Fruit fly (Drosophila melanogaster): ENCODE results near the gene CecC.

CecC gene

dm6 chr3R:30200091-30200698 lies 16.1 kb upstream of the CecC start (continued):
- TF ChIP-seq hkb (optimal IDR thresholded peaks at IDR 0.05) (no peak), hkb (GFP tag; IDR thresholded peaks at IDR 0.05) (peak; percentile 29; the same call in 1 of the 2 replicates), CG4328 (GFP tag; optimal IDR thresholded peaks at IDR 0.05) (no peak), Med (GFP tag) (peak; percentile 78), Xbp1 (GFP tag; optimal IDR thresholded peaks at IDR 0.05) (peak; percentile 11), prd (optimal IDR thresholded peaks at IDR 0.05) (no peak), prd (GFP tag; IDR thresholded peaks at IDR 0.05) (no peak), CG12769 (tag; optimal IDR thresholded peaks at IDR 0.05) (peak; percentile 96), CG11504 (tag; optimal IDR thresholded peaks at IDR 0.05) (peak; percentile 36), zfh2 (GFP tag; optimal IDR thresholded peaks at IDR 0.05) (peak; percentile 11), nom (GFP tag; optimal IDR thresholded peaks at IDR 0.05) (no peak), Ada2b (GFP tag; IDR thresholded peaks at IDR 0.05) (0 out of 2 replicates have a peak, but pooled peaks have one; percentile 25), Chrac-16 (GFP tag; optimal IDR thresholded peaks at IDR 0.05) (no peak), otp (GFP tag; IDR thresholded peaks at IDR 0.05) (0 out of 3 replicates have a peak, but pooled peaks have one; percentile 24), CG7786 (GFP tag; optimal IDR thresholded peaks at IDR 0.05) (no peak), Hr78 (GFP tag; optimal IDR thresholded peaks at IDR 0.05) (peak in 1 of 2 experiments; percentile 46), lab (GFP tag; optimal IDR thresholded peaks at IDR 0.05) (peak; percentile 57), Rfx (GFP tag; IDR thresholded peaks at IDR 0.05) (peak; percentile 26; the same call in 1 of the 2 replicates), sens (GFP tag) (peak; percentile 61), ranshi (GFP tag; IDR thresholded peaks at IDR 0.05) (0 out of 2 replicates have a peak, but pooled peaks have one; percentile 20), hbn (GFP tag; IDR thresholded peaks at IDR 0.05; ENCODE audit: partially characterized antibody) (no peak), CG12219 (GFP tag; optimal IDR thresholded peaks at IDR 0.05) (peak; percentile 1), odd (GFP tag; optimal IDR thresholded peaks at IDR 0.05) (no peak), Opbp (GFP tag; IDR thresholded peaks at IDR 0.05; ENCODE audit: partially characterized antibody) (no peak), Myb (GFP tag; optimal IDR thresholded peaks at IDR 0.05) (peak; percentile 28), CG7372 (GFP tag; IDR thresholded peaks at IDR 0.05) (no peak), CG12299 (tag; optimal IDR thresholded peaks at IDR 0.05) (no peak), Eip74EF (GFP tag; optimal IDR thresholded peaks at IDR 0.05) (no peak), CG3163 (GFP tag; optimal IDR thresholded peaks at IDR 0.05) (peak; percentile 18), ham (GFP tag; IDR thresholded peaks at IDR 0.05) (0 out of 2 replicates have a peak, but pooled peaks have one; percentile 5), da (GFP tag; optimal IDR thresholded peaks at IDR 0.05) (peak; percentile 13), CG9932 (GFP tag; IDR thresholded peaks at IDR 0.05) (peak; percentile 56), CG6689 (GFP tag; IDR thresholded peaks at IDR 0.05) (peak; percentile 21; the same call in 1 of the 2 replicates), dpn (GFP tag; optimal IDR thresholded peaks at IDR 0.05) (peak; percentile 24 to 44), Sox100B (GFP tag; optimal IDR thresholded peaks at IDR 0.05) (peak; percentile 13), CG7839 (tag; optimal IDR thresholded peaks at IDR 0.05) (peak; percentile 31), mirr (GFP tag; optimal IDR thresholded peaks at IDR 0.05) (peak; percentile 22), ftz-f1 (GFP tag; optimal IDR thresholded peaks at IDR 0.05) (no peak), Nf-YC (tag; optimal IDR thresholded peaks at IDR 0.05) (no peak), chif (GFP tag; optimal IDR thresholded peaks at IDR 0.05) (no peak), CG14667 (GFP tag; IDR thresholded peaks at IDR 0.05) (no peak)

dm6 chr3R:30201064-30201463 lies 15.2 kb upstream of the CecC start:
- TF ChIP-seq unc-4 (GFP tag; IDR thresholded peaks at IDR 0.05; ENCODE audit: partially characterized antibody) (no peak), CG17912 (GFP tag; optimal IDR thresholded peaks at IDR 0.05) (no peak), sd (tag; optimal IDR thresholded peaks at IDR 0.05) (peak; percentile 79), Hr3 (GFP tag; optimal IDR thresholded peaks at IDR 0.05) (no peak), GATAe (GFP tag; conservative IDR thresholded peaks at IDR 0.05) (peak; percentile 23), NC2α (GFP tag; optimal IDR thresholded peaks at IDR 0.05) (no peak), CG11247 (GFP tag; IDR thresholded peaks at IDR 0.05) (no peak), bowl (GFP tag; IDR thresholded peaks at IDR 0.05) (no peak), mirr (GFP tag; optimal IDR thresholded peaks at IDR 0.05) (peak; percentile 8), Lim3 (GFP tag; IDR thresholded peaks at IDR 0.05) (no peak), CG11093 (GFP tag; IDR thresholded peaks at IDR 0.05) (no peak), Doc2 (GFP tag; IDR thresholded peaks at IDR 0.05) (no peak), Hmr (GFP tag; optimal IDR thresholded peaks at IDR 0.05) (no peak)

Data from whole organism, embryonic.